Worm (Caenorhabditis elegans): ENCODE results near the gene Y57G11C.1147.

DNA sequence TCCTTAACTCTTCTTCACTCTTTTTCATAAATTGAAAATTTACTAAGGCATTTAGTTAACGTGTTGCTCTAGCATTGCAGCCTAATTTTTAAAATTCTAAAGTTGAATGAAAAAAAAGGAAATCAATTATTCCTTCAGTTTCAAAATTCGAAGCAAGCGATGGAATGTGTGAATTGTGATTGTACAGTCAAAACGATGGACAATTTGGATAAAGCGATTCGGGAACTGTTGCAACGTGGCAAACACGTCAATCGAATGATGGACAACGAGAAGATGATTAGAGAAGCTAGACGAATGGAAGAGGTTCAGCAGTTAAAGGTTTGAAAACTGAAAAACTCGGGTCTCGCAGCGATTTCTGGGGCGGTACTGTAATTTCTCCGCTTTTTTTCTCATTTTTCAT, 1.9 kb upstream of the Y57G11C.1147 start, which contains the start of gene Y57G11C.14:
- no peak for TF ChIP-seq W03F9.2 (tag; optimal IDR thresholded peaks at IDR 0.05)
- TF ChIP-seq him-1 (tag; optimal IDR thresholded peaks at IDR 0.05) = no peak
- no peak for TF ChIP-seq dao-5 (tag; optimal IDR thresholded peaks at IDR 0.05)
